Worm (Caenorhabditis elegans): ENCODE results near the gene ZK1010.5.

Gene ZK1010.5

ce11 chrIII:12959286-12959685, 28.0 kb downstream of the ZK1010.5 start (continued):
- TF ChIP-seq zag-1 (tag; optimal IDR thresholded peaks at IDR 0.05) (no peak), ceh-32 (tag; optimal IDR thresholded peaks at IDR 0.05; ENCODE audit: poor library complexity) (no peak), php-3 (GFP tag; IDR thresholded peaks at IDR 0.05) (0 out of 2 replicates have a peak, but pooled peaks have one; percentile 46), zfp-2 (tag; optimal IDR thresholded peaks at IDR 0.05) (no peak), ceh-44 (GFP tag; IDR thresholded peaks at IDR 0.05) (no peak), nhr-41 (GFP tag; IDR thresholded peaks at IDR 0.05) (no peak), lim-7 (GFP tag; IDR thresholded peaks at IDR 0.05) (no peak), nhr-102 (tag; optimal IDR thresholded peaks at IDR 0.05) (no peak), hmg-1.1 (GFP tag; IDR thresholded peaks at IDR 0.05) (no peak), mdt-29 (GFP tag; IDR thresholded peaks at IDR 0.05) (no peak), unc-130 (GFP tag; optimal IDR thresholded peaks at IDR 0.05) (no peak), nhr-28 (tag; optimal IDR thresholded peaks at IDR 0.05) (peak; percentile 88), mdl-1 (tag; optimal IDR thresholded peaks at IDR 0.05) (no peak), dmd-9 (GFP tag; IDR thresholded peaks at IDR 0.05) (no peak), zfp-3 (GFP tag; conservative IDR thresholded peaks at IDR 0.05) (no peak), nhr-48 (tag; optimal IDR thresholded peaks at IDR 0.05) (peak; percentile 16), skn-1 (tag; optimal IDR thresholded peaks at IDR 0.05) (no peak), vab-7 (GFP tag; IDR thresholded peaks at IDR 0.05) (no peak), mxl-2 (GFP tag; conservative IDR thresholded peaks at IDR 0.05) (no peak), lin-1 (GFP tag; IDR thresholded peaks at IDR 0.05) (0 out of 2 replicates have a peak, but pooled peaks have one; percentile 10), dve-1 (tag; optimal IDR thresholded peaks at IDR 0.05; ENCODE audit: insufficient read depth) (peak; percentile 69), arid-1 (GFP tag; conservative IDR thresholded peaks at IDR 0.05) (no peak), gei-8 (GFP tag; optimal IDR thresholded peaks at IDR 0.05) (no peak), ceh-20 (GFP tag; IDR thresholded peaks at IDR 0.05) (no peak), pqm-1 (tag; optimal IDR thresholded peaks at IDR 0.05) (peak; percentile 86)

DNA sequence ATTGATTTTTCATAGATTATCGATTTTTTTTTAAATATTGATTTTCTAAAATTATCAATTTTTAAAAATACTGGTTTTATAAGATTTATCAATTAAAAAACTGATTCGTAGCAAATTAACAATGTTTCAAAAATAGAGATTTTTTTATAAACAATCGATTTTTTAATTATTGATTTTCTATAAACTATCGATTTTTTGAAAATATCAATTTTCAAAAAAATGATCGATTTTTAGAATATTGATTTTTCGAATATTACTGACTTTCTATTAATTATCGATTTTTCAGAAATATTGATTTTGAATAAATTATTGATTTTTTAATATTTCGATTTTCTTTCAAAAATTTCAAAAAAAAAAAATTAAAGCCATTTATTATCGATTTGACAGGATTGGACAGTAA, 34.7 kb downstream of the ZK1010.5 start:
- TF ChIP-seq ceh-28 (tag; optimal IDR thresholded peaks at IDR 0.05) (peak; percentile 88), tra-1 (GFP tag; IDR thresholded peaks at IDR 0.05) (no peak), ama-1 (optimal IDR thresholded peaks at IDR 0.05) (no peak), T20F7.1 (GFP tag; optimal IDR thresholded peaks at IDR 0.05) (no peak)

DNA sequence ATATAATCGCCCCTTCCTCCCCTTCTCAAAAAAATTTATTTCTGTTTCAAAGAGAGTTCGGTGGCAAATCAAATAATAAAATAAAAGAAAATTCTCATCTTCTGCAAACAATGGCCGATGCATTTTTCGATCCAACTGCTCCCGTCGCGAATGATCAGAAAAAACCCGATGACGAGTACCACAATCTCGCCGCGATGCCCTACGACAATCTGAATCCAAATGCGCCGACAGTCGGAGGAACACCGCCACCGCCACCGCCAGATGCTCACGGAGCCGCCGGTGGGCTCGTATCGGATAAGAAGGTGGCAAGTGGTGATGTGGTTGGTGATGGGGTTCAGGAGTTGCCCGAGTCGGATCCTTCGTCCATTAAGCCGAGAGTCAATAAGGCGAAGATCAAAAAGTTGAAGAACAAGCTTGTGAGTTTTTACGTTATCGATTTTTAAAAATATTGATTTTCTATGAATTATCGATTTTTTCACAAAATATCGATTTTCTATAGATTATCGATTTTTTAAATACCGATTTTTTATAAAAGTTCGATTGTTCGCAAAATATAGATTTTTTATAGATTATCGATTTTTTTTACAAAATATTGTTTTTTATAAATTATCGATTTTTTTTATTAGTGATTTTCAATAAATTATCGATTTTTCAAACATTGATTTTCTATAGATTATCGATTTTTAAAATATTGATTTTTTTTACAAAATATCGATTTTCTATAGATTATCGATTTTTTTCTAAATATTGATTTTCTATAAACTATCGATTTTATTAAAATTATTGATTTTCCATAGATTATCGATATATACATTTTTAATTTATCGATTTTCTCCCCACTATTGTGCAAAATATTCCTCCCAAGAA, 35.7 kb downstream of the ZK1010.5 start, which contains the start of gene Y39E4A.1:
Gene Y39E4A.1, plus strand, starts transcription at position 51 of the 867 bp plus-strand sequence.
- TF ChIP-seq D1046.2 (GFP tag; IDR thresholded peaks at IDR 0.05) = no peak
- TF ChIP-seq unc-62 (GFP tag; optimal IDR thresholded peaks at IDR 0.05 in 1 of 2) = peak in 1 of 2 experiments; percentile 75
- no peak for TF ChIP-seq unc-62 (tag; optimal IDR thresholded peaks at IDR 0.05)
- TF ChIP-seq unc-130 (GFP tag; optimal IDR thresholded peaks at IDR 0.05) = no peak
- TF ChIP-seq ceh-28 (tag; optimal IDR thresholded peaks at IDR 0.05) = peak; percentile 98
- no peak for TF ChIP-seq duxl-1 (tag; optimal IDR thresholded peaks at IDR 0.05; ENCODE audit: poor library complexity)
- TF ChIP-seq arid-1 (GFP tag; conservative IDR thresholded peaks at IDR 0.05) = 0 out of 2 replicates have a peak, but pooled peaks have one; percentile 5
- TF ChIP-seq set-16 (GFP tag; IDR thresholded peaks at IDR 0.05) = peak; percentile 78
- peak; percentile 64; the same call in 1 of the 2 replicates for TF ChIP-seq egl-43 (GFP tag; IDR thresholded peaks at IDR 0.05)
- TF ChIP-seq ZK337.2 (GFP tag; IDR thresholded peaks at IDR 0.05) = peak; percentile 18; the same call in 1 of the 2 replicates
- 0 out of 2 replicates have a peak, but pooled peaks have one; percentile 17 for TF ChIP-seq lin-1 (GFP tag; IDR thresholded peaks at IDR 0.05)
- TF ChIP-seq skn-1 (tag; optimal IDR thresholded peaks at IDR 0.05) = no peak
